Worm (Caenorhabditis elegans) whole organism, L4 larva: ENCODE data around the gene F32H5.3.

ENCODE experiments used
- D1046.2 ChIP-seq: fragments of 200-800 bp; sonication (Bioruptor generic); IDR thresholded peaks from 2 replicates; pipeline ENCODE4 v1.3.6; 2022; ENCODE audit warnings: missing genetic modification characterization, missing compliant biosample characterization
- F37D6.2 ChIP-seq: sonication (generic microtip); optimal IDR thresholded peaks from 2 replicates; lab custom pipeline; 2016; ENCODE audit warnings: mild to moderate bottlenecking, missing genetic modification characterization, missing compliant biosample characterization
- T26A8.4 ChIP-seq: fragments of 200-800 bp; sonication (Bioruptor generic); IDR thresholded peaks from 2 replicates; pipeline ENCODE4 v1.3.6; 2022; ENCODE audit warnings: missing genetic modification characterization, missing compliant biosample characterization
- Y48G9A.11 ChIP-seq: fragments of 200-800 bp; sonication (Bioruptor generic); IDR thresholded peaks from 2 replicates; pipeline ENCODE4 v1.3.6; 2022; ENCODE audit warnings: missing genetic modification reagents, missing genetic modification characterization, missing compliant biosample characterization
- Y75B8A.6 ChIP-seq: fragments of 200-800 bp; sonication (Bioruptor generic); IDR thresholded peaks from 2 replicates; pipeline ENCODE4 v1.3.6; 2022; ENCODE audit warnings: missing genetic modification reagents, missing genetic modification characterization, missing compliant biosample characterization
- ZK337.2 ChIP-seq: fragments of 200-800 bp; sonication (Bioruptor generic); IDR thresholded peaks from 2 replicates; pipeline ENCODE4 v1.3.6; 2022; ENCODE audit warnings: missing genetic modification reagents, missing genetic modification characterization, missing compliant biosample characterization
- ZK546.5 ChIP-seq, 2 experiments: sonication (generic microtip); optimal IDR thresholded peaks; 2 replicates each; lab custom pipeline; 2017; ENCODE audit warnings: missing biosample characterization in 2 of 2, missing genetic modification characterization in 2 of 2
- aha-1 ChIP-seq: fragments of 150-350 bp; peaks from one replicate; lab custom pipeline; 2014; ENCODE audit warnings: missing biosample characterization, missing genetic modification characterization
- aly-2 ChIP-seq: sonication (generic microtip); optimal IDR thresholded peaks from 2 replicates; lab custom pipeline; 2018; ENCODE audit warnings: missing biosample characterization, missing genetic modification characterization
- ceh-28 ChIP-seq: fragments of 150-350 bp; optimal IDR thresholded peaks from 2 replicates; lab custom pipeline; 2014; ENCODE audit warnings: missing biosample characterization, missing genetic modification reagents, missing genetic modification characterization
- ceh-32 ChIP-seq: sonication (generic microtip); optimal IDR thresholded peaks from 2 replicates; lab custom pipeline; 2016; ENCODE audit warnings: mild to moderate bottlenecking, missing genetic modification characterization, missing compliant biosample characterization; ENCODE audit not compliant: poor library complexity
- ces-1 ChIP-seq: fragments of 150-350 bp; sonication (generic microtip); optimal IDR thresholded peaks from 4 replicates; lab custom pipeline; 2014; ENCODE audit warnings: missing biosample characterization, missing genetic modification reagents, missing genetic modification characterization
- ctbp-1 ChIP-seq: fragments of 200-800 bp; sonication (Bioruptor generic); IDR thresholded peaks from 2 replicates; pipeline ENCODE4 v1.3.6; 2022; ENCODE audit warnings: missing genetic modification reagents, missing genetic modification characterization, missing compliant biosample characterization
- daf-12 ChIP-seq: fragments of 150-350 bp; optimal IDR thresholded peaks from 2 replicates; lab custom pipeline; 2014; ENCODE audit warnings: missing biosample characterization, missing genetic modification reagents, missing genetic modification characterization
- daf-16 ChIP-seq, 3 experiments: sonication (generic microtip); optimal IDR thresholded peaks; 2 replicates each; lab custom pipeline; 2016 to 2017; ENCODE audit warnings: missing genetic modification characterization in 3 of 3, missing genetic modification reagents in 3 of 3, mild to moderate bottlenecking in 2 of 3, missing compliant biosample characterization in 2 of 3, missing biosample characterization in 1 of 3, moderate library complexity in 1 of 3
- daf-19 ChIP-seq: fragments of 200-800 bp; sonication (Bioruptor generic); conservative IDR thresholded peaks from 2 replicates; pipeline ENCODE4 v1.3.6; 2022; ENCODE audit warnings: missing genetic modification characterization, missing compliant biosample characterization
- daf-8 ChIP-seq: fragments of 200-800 bp; sonication (Bioruptor generic); IDR thresholded peaks from 2 replicates; pipeline ENCODE4 v1.3.6; 2022; ENCODE audit warnings: missing genetic modification characterization, missing compliant biosample characterization
- dmd-6 ChIP-seq: fragments of 200-800 bp; sonication (Bioruptor generic); IDR thresholded peaks from 2 replicates; pipeline ENCODE4 v1.3.6; 2022; ENCODE audit warnings: missing genetic modification reagents, missing genetic modification characterization, missing compliant biosample characterization
- dmd-8 ChIP-seq: fragments of 200-800 bp; sonication (Bioruptor generic); IDR thresholded peaks from 2 replicates; pipeline ENCODE4 v1.3.6; 2022; ENCODE audit warnings: missing genetic modification characterization, missing compliant biosample characterization
- dmd-9 ChIP-seq: fragments of 200-800 bp; sonication (Bioruptor generic); IDR thresholded peaks from 2 replicates; pipeline ENCODE4 v1.3.6; 2022; ENCODE audit warnings: missing genetic modification reagents, missing genetic modification characterization, missing compliant biosample characterization
- dve-1 ChIP-seq: sonication (generic microtip); optimal IDR thresholded peaks from 2 replicates; lab custom pipeline; 2017; ENCODE audit warnings: antibody characterized with exemption, mild to moderate bottlenecking, missing genetic modification characterization, missing compliant biosample characterization; ENCODE audit not compliant: insufficient read depth
- egl-27 ChIP-seq: sonication (generic microtip); optimal IDR thresholded peaks from 3 replicates; lab custom pipeline; 2017; ENCODE audit warnings: missing biosample characterization, missing genetic modification reagents, missing genetic modification characterization
- fos-1 ChIP-seq: fragments of 150-350 bp; optimal IDR thresholded peaks from 2 replicates; lab custom pipeline; 2014; ENCODE audit warnings: missing biosample characterization, missing genetic modification characterization
- hlh-11 ChIP-seq: fragments of 200-800 bp; sonication (Bioruptor generic); optimal IDR thresholded peaks from 2 replicates; lab custom pipeline; 2018; ENCODE audit warnings: mild to moderate bottlenecking, missing genetic modification characterization, missing compliant biosample characterization
- hlh-30 ChIP-seq: sonication (generic microtip); optimal IDR thresholded peaks from 2 replicates; lab custom pipeline; 2017; ENCODE audit warnings: antibody characterized with exemption, mild to moderate bottlenecking, missing genetic modification characterization, missing compliant biosample characterization; ENCODE audit not compliant: insufficient read depth
- hmg-1.1 ChIP-seq: fragments of 200-800 bp; sonication (Bioruptor generic); IDR thresholded peaks from 2 replicates; pipeline ENCODE4 v1.3.6; 2022; ENCODE audit warnings: missing genetic modification reagents, missing genetic modification characterization, missing compliant biosample characterization
- lin-29 ChIP-seq: fragments of 200-800 bp; sonication (Bioruptor generic); IDR thresholded peaks from 2 replicates; pipeline ENCODE4 v1.3.6; 2022; ENCODE audit warnings: missing genetic modification reagents, missing genetic modification characterization, missing compliant biosample characterization
- madf-5 ChIP-seq, 2 experiments: fragments of 200-800 bp; sonication (Bioruptor generic); IDR thresholded peaks; 2 replicates each; pipeline ENCODE4 v1.3.6; 2022; ENCODE audit warnings: missing compliant biosample characterization in 2 of 2, missing genetic modification characterization in 2 of 2
- madf-9 ChIP-seq: fragments of 200-800 bp; sonication (Bioruptor generic); conservative IDR thresholded peaks from 2 replicates; pipeline ENCODE4 v1.3.6; 2022; ENCODE audit warnings: missing genetic modification reagents, missing genetic modification characterization, missing compliant biosample characterization
- mdl-1 ChIP-seq, 2 experiments: fragments of 150-350 bp in 1 of 2; sonication (generic microtip) in 1 of 2; optimal IDR thresholded peaks; 2 replicates each; lab custom pipeline; 2014 to 2017; ENCODE audit warnings: missing biosample characterization in 2 of 2, missing genetic modification characterization in 2 of 2
- mep-1 ChIP-seq: fragments of 150-350 bp; sonication (generic microtip); optimal IDR thresholded peaks from 3 replicates; lab custom pipeline; 2014; ENCODE audit warnings: missing biosample characterization, missing genetic modification characterization
- nhr-10 ChIP-seq: fragments of 150-350 bp; optimal IDR thresholded peaks from 2 replicates; lab custom pipeline; 2014; ENCODE audit warnings: missing biosample characterization, missing genetic modification characterization
- nhr-28 ChIP-seq: fragments of 150-350 bp; optimal IDR thresholded peaks from 2 replicates; lab custom pipeline; 2014; ENCODE audit warnings: missing biosample characterization, missing genetic modification characterization
- nhr-42 ChIP-seq: fragments of 200-800 bp; sonication (Bioruptor generic); IDR thresholded peaks from 2 replicates; pipeline ENCODE4 v1.3.6; 2022; ENCODE audit warnings: missing genetic modification characterization, missing compliant biosample characterization
- nhr-48 ChIP-seq: sonication (generic microtip); optimal IDR thresholded peaks from 2 replicates; lab custom pipeline; 2016; ENCODE audit warnings: mild to moderate bottlenecking, missing genetic modification characterization, missing compliant biosample characterization
- nhr-6 ChIP-seq: fragments of 150-350 bp; optimal IDR thresholded peaks from 2 replicates; lab custom pipeline; 2014; ENCODE audit warnings: missing biosample characterization, missing genetic modification characterization
- pha-4 ChIP-seq, 2 experiments: fragments of 150-350 bp in 1 of 2; fragments of 200-800 bp in 1 of 2; sonication (Bioruptor generic) in 1 of 2; IDR thresholded peaks in 1 of 2; optimal IDR thresholded peaks in 1 of 2; 2 replicates each; pipeline versions ENCODE4 v1.3.6 to Lab custom; 2014 to 2022; ENCODE audit warnings: missing genetic modification characterization in 2 of 2, missing genetic modification reagents in 2 of 2, missing biosample characterization in 1 of 2, missing compliant biosample characterization in 1 of 2
- php-3 ChIP-seq: fragments of 200-800 bp; sonication (Bioruptor generic); IDR thresholded peaks from 2 replicates; pipeline ENCODE4 v1.3.6; 2022; ENCODE audit warnings: missing genetic modification reagents, missing genetic modification characterization, missing compliant biosample characterization
- sdz-12 ChIP-seq: fragments of 200-800 bp; sonication (Bioruptor generic); optimal IDR thresholded peaks from 2 replicates; lab custom pipeline; 2018; ENCODE audit warnings: mild to moderate bottlenecking, missing genetic modification characterization, missing compliant biosample characterization
- set-16 ChIP-seq: fragments of 200-800 bp; sonication (Bioruptor generic); IDR thresholded peaks from 2 replicates; pipeline ENCODE4 v1.3.6; 2022; ENCODE audit warnings: missing genetic modification reagents, missing genetic modification characterization, missing compliant biosample characterization
- zfp-3 ChIP-seq: fragments of 200-800 bp; sonication (Bioruptor generic); conservative IDR thresholded peaks from 2 replicates; pipeline ENCODE4 v1.3.6; 2022; ENCODE audit warnings: missing genetic modification reagents, missing genetic modification characterization, missing compliant biosample characterization
- zip-11 ChIP-seq: fragments of 200-800 bp; sonication (Bioruptor generic); IDR thresholded peaks from 2 replicates; pipeline ENCODE4 v1.3.6; 2022; ENCODE audit warnings: missing genetic modification characterization, missing compliant biosample characterization
- zip-2 ChIP-seq: fragments of 150-350 bp; optimal IDR thresholded peaks from 2 replicates; lab custom pipeline; 2014; ENCODE audit warnings: missing biosample characterization, missing genetic modification characterization

F32H5.3 gene

DNA sequence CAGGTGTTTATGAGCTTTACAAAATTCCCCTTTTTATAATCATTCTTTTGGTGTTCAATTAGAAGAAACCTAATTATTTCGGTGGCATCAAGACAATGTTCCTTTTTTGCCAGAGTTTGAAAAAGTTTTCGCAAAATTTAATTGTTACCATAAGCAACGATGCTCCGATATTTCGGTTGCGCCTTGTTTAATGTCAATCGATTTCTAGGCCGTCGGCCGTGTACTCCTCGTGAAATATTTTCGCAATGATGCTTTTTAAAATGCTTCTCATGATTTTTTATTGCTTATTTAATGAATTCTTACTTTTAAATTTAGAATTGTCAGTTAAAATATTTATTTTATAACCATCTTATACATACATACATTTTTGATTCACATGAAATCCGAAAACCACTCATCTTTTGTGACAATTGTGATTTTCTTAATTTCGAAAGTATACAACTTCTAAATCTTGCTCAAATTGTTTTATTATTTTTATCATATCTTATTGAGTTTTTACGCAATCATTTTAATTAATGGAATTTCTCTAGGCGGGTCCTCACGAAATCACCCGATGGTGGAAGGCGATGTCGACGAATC, 46.0 kb upstream of the F32H5.3 start, which contains the start of gene C50B6.3 (continued):
- TF ChIP-seq hlh-11 (peak; percentile 41), T26A8.4 (GFP tag; lab: Robert Waterston, UW) (0 out of 2 replicates have a peak, but pooled peaks have one; percentile 44), daf-12 (tag; lab: Kevin White, UChicago) (no peak), D1046.2 (GFP tag; lab: Robert Waterston, UW) (no peak), hlh-30 (tag; lab: Kevin White, UChicago) (peak; percentile 65), nhr-6 (peak; percentile 97), pha-4 (GFP tag; IDR thresholded peaks at IDR 0.05; lab: Robert Waterston, UW) (no peak), pha-4 (tag; optimal IDR thresholded peaks at IDR 0.05; lab: Kevin White, UChicago) (no peak), hmg-1.1 (peak; percentile 36; the same call in 1 of the 2 replicates), dmd-9 (GFP tag; lab: Robert Waterston, UW) (peak; percentile 67; the same call in 1 of the 2 replicates), sdz-12 (no peak), php-3 (GFP tag; lab: Robert Waterston, UW) (no peak), egl-27 (tag; lab: Kevin White, UChicago) (no peak), aly-2 (tag; lab: Kevin White, UChicago) (no peak), mep-1 (tag; lab: Kevin White, UChicago) (peak; percentile 67), daf-19 (GFP tag; lab: Robert Waterston, UW) (no peak), ZK546.5 (tag; optimal IDR thresholded peaks at IDR 0.05; lab: Kevin White, UChicago) (no peak), F37D6.2 (peak; percentile 18), lin-29 (GFP tag; lab: Robert Waterston, UW) (no peak), madf-9 (no peak), nhr-48 (tag; lab: Kevin White, UChicago) (peak; percentile 26), daf-8 (GFP tag; lab: Robert Waterston, UW) (no peak), nhr-42 (no peak), dve-1 (tag; lab: Kevin White, UChicago) (peak; percentile 80), ctbp-1 (GFP tag; lab: Robert Waterston, UW) (no peak), daf-16 (GFP tag; optimal IDR thresholded peaks at IDR 0.05; lab: Kevin White, UChicago) (peak in 1 of 2 experiments; percentile 13), daf-16 (tag; optimal IDR thresholded peaks at IDR 0.05; lab: Kevin White, UChicago) (peak; percentile 28), ces-1 (GFP tag; lab: Kevin White, UChicago) (no peak), nhr-28 (tag; lab: Kevin White, UChicago) (peak; percentile 20), zfp-3 (no peak), nhr-10 (tag; lab: Kevin White, UChicago) (no peak), zip-2 (peak; percentile 1), ceh-32 (tag; lab: Kevin White, UChicago) (no peak), ZK337.2 (GFP tag; lab: Robert Waterston, UW) (peak; percentile 82), zip-11 (no peak), Y48G9A.11 (GFP tag; lab: Robert Waterston, UW) (peak; percentile 96), mdl-1 (tag; optimal IDR thresholded peaks at IDR 0.05; lab: Kevin White, UChicago) (no peak), dmd-6 (peak; percentile 62), aha-1 (tag; lab: Kevin White, UChicago) (peak; percentile 73), Y75B8A.6 (no peak), fos-1 (tag; lab: Kevin White, UChicago) (no peak), ceh-28 (no peak)

ce11 chrV:13317247-13317646, 41.9 kb upstream of the F32H5.3 start:
- TF ChIP-seq madf-5 (GFP tag; IDR thresholded peaks at IDR 0.05; lab: Robert Waterston, UW) = 0 out of 4 replicates have a peak, but pooled peaks of 1 of the 2 experiments have one; percentile 7
- TF ChIP-seq set-16 (GFP tag; lab: Robert Waterston, UW) = peak; percentile 98
- TF ChIP-seq dmd-8 (GFP tag; lab: Robert Waterston, UW) = 0 out of 2 replicates have a peak, but pooled peaks have one; percentile 10
